Fruit fly (Drosophila melanogaster) whole organism, prepupa: ENCODE results near the gene ND-PDSW.

ENCODE experiments used
- Blimp-1 ChIP-seq: fragments of 200-800 bp; sonication (Bioruptor generic); optimal IDR thresholded peaks from 3 replicates; lab custom pipeline; 2017; ENCODE audit warnings: missing biosample characterization, missing genetic modification characterization, mild to moderate bottlenecking, moderate library complexity, missing genetic modification reagents
- CG10631 ChIP-seq: fragments of 200-800 bp; sonication (Bioruptor generic); optimal IDR thresholded peaks from 2 replicates; lab custom pipeline; 2016; ENCODE audit warnings: missing biosample characterization, missing genetic modification characterization
- CG10669 ChIP-seq: fragments of 200-800 bp; sonication (Bioruptor generic); optimal IDR thresholded peaks from 3 replicates; lab custom pipeline; 2018; ENCODE audit warnings: missing biosample characterization, mild to moderate bottlenecking, missing genetic modification characterization, moderate library complexity
- CG11294 ChIP-seq: fragments of 200-800 bp; sonication (Bioruptor generic); IDR thresholded peaks from 2 replicates; pipeline ENCODE4 v1.3.6; 2022; ENCODE audit warnings: missing biosample characterization, missing genetic modification characterization
- CG11762 ChIP-seq: fragments of 200-800 bp; sonication (Bioruptor generic); optimal IDR thresholded peaks from 3 replicates; lab custom pipeline; 2016; ENCODE audit warnings: missing biosample characterization, missing genetic modification characterization; ENCODE audit not compliant: insufficient read depth
- CG11902 ChIP-seq: fragments of 200-800 bp; sonication (Bioruptor generic); optimal IDR thresholded peaks from 3 replicates; lab custom pipeline; 2016; ENCODE audit warnings: missing biosample characterization, missing genetic modification characterization
- CG15336 ChIP-seq: fragments of 200-800 bp; sonication (Bioruptor generic); IDR thresholded peaks from 2 replicates; pipeline ENCODE4 v1.3.6; 2022; ENCODE audit warnings: missing biosample characterization, missing genetic modification characterization
- CG1621 ChIP-seq: fragments of 200-800 bp; sonication (Bioruptor generic); optimal IDR thresholded peaks from 3 replicates; lab custom pipeline; 2018; ENCODE audit warnings: missing biosample characterization, mild to moderate bottlenecking, missing genetic modification characterization
- CG16779 ChIP-seq: fragments of 200-800 bp; sonication (Bioruptor generic); optimal IDR thresholded peaks from 3 replicates; lab custom pipeline; 2017; ENCODE audit warnings: missing biosample characterization, mild to moderate bottlenecking, missing genetic modification characterization
- CG3032 ChIP-seq: fragments of 200-800 bp; optimal IDR thresholded peaks from 2 replicates; lab custom pipeline; 2019; ENCODE audit warnings: missing biosample characterization, mild to moderate bottlenecking, missing genetic modification characterization, moderate library complexity
- CG31627 ChIP-seq: fragments of 200-800 bp; sonication (Bioruptor generic); optimal IDR thresholded peaks from 3 replicates; lab custom pipeline; 2016; ENCODE audit warnings: missing biosample characterization, missing genetic modification characterization
- CG32006 ChIP-seq: fragments of 200-800 bp; sonication (Bioruptor generic); optimal IDR thresholded peaks from 3 replicates; lab custom pipeline; 2017; ENCODE audit warnings: missing biosample characterization, mild to moderate bottlenecking, missing genetic modification characterization
- CG34406 ChIP-seq: fragments of 200-800 bp; sonication (Bioruptor generic); optimal IDR thresholded peaks from 3 replicates; lab custom pipeline; 2016; ENCODE audit warnings: missing biosample characterization, missing genetic modification characterization
- CG3919 ChIP-seq: fragments of 200-800 bp; sonication (Bioruptor generic); optimal IDR thresholded peaks from 3 replicates; lab custom pipeline; 2016; ENCODE audit warnings: missing biosample characterization, missing genetic modification characterization
- CG4318 ChIP-seq: fragments of 200-800 bp; sonication (Bioruptor generic); optimal IDR thresholded peaks from 3 replicates; lab custom pipeline; 2017; ENCODE audit warnings: missing biosample characterization, mild to moderate bottlenecking, missing genetic modification characterization
- CG6163 ChIP-seq: fragments of 200-800 bp; sonication (Bioruptor generic); IDR thresholded peaks from 3 replicates; pipeline ENCODE4 v1.3.6; 2022; ENCODE audit warnings: missing biosample characterization, missing genetic modification characterization
- CG6276 ChIP-seq: fragments of 200-800 bp; sonication (Bioruptor generic); optimal IDR thresholded peaks from 2 replicates; lab custom pipeline; 2017; ENCODE audit warnings: missing biosample characterization, mild to moderate bottlenecking, missing genetic modification characterization
- CG6792 ChIP-seq: fragments of 200-800 bp; sonication (Bioruptor generic); optimal IDR thresholded peaks from 3 replicates; lab custom pipeline; 2016; ENCODE audit warnings: missing biosample characterization, missing genetic modification characterization
- CG6808 ChIP-seq: fragments of 200-800 bp; sonication (Bioruptor generic); optimal IDR thresholded peaks from 3 replicates; lab custom pipeline; 2017; ENCODE audit warnings: missing biosample characterization, missing genetic modification characterization, mild to moderate bottlenecking, moderate library complexity, missing genetic modification reagents
- CG6854 ChIP-seq: fragments of 200-800 bp; sonication (Bioruptor generic); optimal IDR thresholded peaks from 2 replicates; lab custom pipeline; 2017; ENCODE audit warnings: missing biosample characterization, mild to moderate bottlenecking, missing genetic modification characterization
- CG7368 ChIP-seq: fragments of 200-800 bp; sonication (Bioruptor generic); optimal IDR thresholded peaks from 3 replicates; lab custom pipeline; 2016; ENCODE audit warnings: missing biosample characterization, missing genetic modification characterization
- CG8319 ChIP-seq: fragments of 200-800 bp; sonication (Bioruptor generic); optimal IDR thresholded peaks from 3 replicates; lab custom pipeline; 2016; ENCODE audit warnings: missing biosample characterization, missing genetic modification characterization
- CG8632 ChIP-seq: fragments of 200-800 bp; sonication (Bioruptor generic); optimal IDR thresholded peaks from 3 replicates; lab custom pipeline; 2016; ENCODE audit warnings: missing biosample characterization, missing genetic modification characterization
- CG9139 ChIP-seq: fragments of 200-800 bp; sonication (Bioruptor generic); optimal IDR thresholded peaks from 3 replicates; lab custom pipeline; 2017; ENCODE audit warnings: missing biosample characterization, mild to moderate bottlenecking, missing genetic modification characterization
- Eip75B ChIP-seq: fragments of 200-800 bp; sonication (Bioruptor generic); optimal IDR thresholded peaks from 3 replicates; lab custom pipeline; 2016; ENCODE audit warnings: missing biosample characterization, missing genetic modification characterization
- Eip78C ChIP-seq: fragments of 200-800 bp; sonication (Bioruptor generic); peaks from one replicate; lab custom pipeline; 2016; ENCODE audit warnings: missing biosample characterization, missing genetic modification characterization
- Eip93F ChIP-seq: fragments of 200-800 bp; sonication (Bioruptor generic); optimal IDR thresholded peaks from 2 replicates; lab custom pipeline; 2016; ENCODE audit warnings: missing biosample characterization, mild to moderate bottlenecking, missing genetic modification characterization
- Ets21C ChIP-seq: fragments of 200-800 bp; sonication (Bioruptor generic); optimal IDR thresholded peaks from 3 replicates; lab custom pipeline; 2016; ENCODE audit warnings: missing biosample characterization, missing genetic modification characterization
- Ets96B ChIP-seq: fragments of 200-800 bp; optimal IDR thresholded peaks from 2 replicates; lab custom pipeline; 2019; ENCODE audit warnings: missing biosample characterization, mild to moderate bottlenecking, missing genetic modification characterization, moderate library complexity
- Gug ChIP-seq: fragments of 200-800 bp; sonication (Bioruptor generic); IDR thresholded peaks from 2 replicates; pipeline ENCODE4 v1.3.6; 2022; ENCODE audit warnings: missing biosample characterization, missing genetic modification characterization
- Hr38 ChIP-seq: sonication (Bioruptor generic); optimal IDR thresholded peaks from 2 replicates; lab custom pipeline; 2016; ENCODE audit warnings: missing biosample characterization, missing genetic modification characterization
- Hr4 ChIP-seq: fragments of 200-800 bp; sonication (Bioruptor generic); optimal IDR thresholded peaks from 3 replicates; lab custom pipeline; 2016; ENCODE audit warnings: missing biosample characterization, missing genetic modification characterization
- Lpt ChIP-seq: fragments of 200-800 bp; sonication (Bioruptor generic); optimal IDR thresholded peaks from 3 replicates; lab custom pipeline; 2016; ENCODE audit warnings: missing biosample characterization, missing genetic modification characterization
- Met ChIP-seq: fragments of 200-800 bp; sonication (Bioruptor generic); optimal IDR thresholded peaks from 3 replicates; lab custom pipeline; 2016; ENCODE audit warnings: missing biosample characterization, missing genetic modification characterization
- Smox ChIP-seq: fragments of 200-800 bp; sonication (Bioruptor generic); optimal IDR thresholded peaks from 3 replicates; lab custom pipeline; 2016; ENCODE audit warnings: missing biosample characterization, missing genetic modification characterization
- Sox102F ChIP-seq: fragments of 200-800 bp; sonication (Bioruptor generic); optimal IDR thresholded peaks from 2 replicates; lab custom pipeline; 2016; ENCODE audit warnings: missing biosample characterization, mild to moderate bottlenecking, missing genetic modification characterization
- Sox14 ChIP-seq: fragments of 200-800 bp; sonication (Bioruptor generic); optimal IDR thresholded peaks from 3 replicates; lab custom pipeline; 2016; ENCODE audit warnings: missing biosample characterization, missing genetic modification characterization
- Sox15 ChIP-seq: fragments of 200-800 bp; sonication (Bioruptor generic); optimal IDR thresholded peaks from 3 replicates; lab custom pipeline; 2016; ENCODE audit warnings: missing biosample characterization, missing genetic modification characterization
- achi ChIP-seq: fragments of 200-800 bp; sonication (Bioruptor generic); optimal IDR thresholded peaks from 3 replicates; lab custom pipeline; 2016; ENCODE audit warnings: missing biosample characterization, missing genetic modification characterization
- acj6 ChIP-seq: fragments of 200-800 bp; sonication (Bioruptor generic); optimal IDR thresholded peaks from 3 replicates; lab custom pipeline; 2016; ENCODE audit warnings: missing biosample characterization, missing genetic modification characterization
- cyc ChIP-seq: fragments of 200-800 bp; sonication (Bioruptor generic); optimal IDR thresholded peaks from 3 replicates; lab custom pipeline; 2016; ENCODE audit warnings: missing biosample characterization, missing genetic modification characterization
- dac ChIP-seq: fragments of 200-800 bp; sonication (Bioruptor generic); optimal IDR thresholded peaks from 2 replicates; lab custom pipeline; 2017; ENCODE audit warnings: missing biosample characterization, mild to moderate bottlenecking, missing genetic modification characterization
- eg ChIP-seq: fragments of 200-800 bp; sonication (Bioruptor generic); IDR thresholded peaks from 3 replicates; pipeline ENCODE4 v1.3.6; 2022; ENCODE audit warnings: missing biosample characterization, missing genetic modification characterization
- esn ChIP-seq: fragments of 200-800 bp; sonication (Bioruptor generic); optimal IDR thresholded peaks from 2 replicates; lab custom pipeline; 2016; ENCODE audit warnings: missing biosample characterization, mild to moderate bottlenecking, missing genetic modification characterization, moderate library complexity
- fd59A ChIP-seq: fragments of 200-800 bp; sonication (Bioruptor generic); optimal IDR thresholded peaks from 2 replicates; lab custom pipeline; 2017; ENCODE audit warnings: missing biosample characterization, mild to moderate bottlenecking, missing genetic modification characterization, missing genetic modification reagents
- fd85E ChIP-seq: fragments of 200-800 bp; sonication (Bioruptor generic); optimal IDR thresholded peaks from 3 replicates; lab custom pipeline; 2016; ENCODE audit warnings: missing biosample characterization, missing genetic modification characterization
- fkh ChIP-seq: fragments of 200-800 bp; sonication (Bioruptor generic); optimal IDR thresholded peaks from 3 replicates; lab custom pipeline; 2017; ENCODE audit warnings: missing biosample characterization, mild to moderate bottlenecking, missing genetic modification characterization, moderate library complexity
- lz ChIP-seq: fragments of 200-800 bp; sonication (Bioruptor generic); optimal IDR thresholded peaks from 3 replicates; lab custom pipeline; 2016; ENCODE audit warnings: missing biosample characterization, missing genetic modification characterization
- net ChIP-seq: fragments of 200-800 bp; sonication (Bioruptor generic); optimal IDR thresholded peaks from 3 replicates; lab custom pipeline; 2016; ENCODE audit warnings: missing biosample characterization, missing genetic modification characterization
- pdm3 ChIP-seq: fragments of 200-800 bp; sonication (Bioruptor generic); optimal IDR thresholded peaks from 3 replicates; lab custom pipeline; 2016; ENCODE audit warnings: missing biosample characterization, missing genetic modification characterization
- salr ChIP-seq, 2 experiments: fragments of 200-800 bp; sonication (Bioruptor generic); optimal IDR thresholded peaks; 3 replicates each; lab custom pipeline; 2016 to 2018; ENCODE audit warnings: missing biosample characterization in 2 of 2, missing genetic modification characterization in 2 of 2, mild to moderate bottlenecking in 1 of 2
- ss ChIP-seq, 2 experiments: fragments of 200-800 bp; sonication (Bioruptor generic); optimal IDR thresholded peaks; 2 replicates in 1 of 2; 3 replicates in 1 of 2; lab custom pipeline; 2017 to 2018; ENCODE audit warnings: mild to moderate bottlenecking in 2 of 2, missing biosample characterization in 2 of 2, missing genetic modification characterization in 2 of 2, moderate library complexity in 1 of 2
- svp ChIP-seq: fragments of 200-800 bp; sonication (Bioruptor generic); peaks from one replicate; lab custom pipeline; 2016; ENCODE audit warnings: missing biosample characterization, missing genetic modification characterization
- vri ChIP-seq: fragments of 200-800 bp; sonication (Bioruptor generic); optimal IDR thresholded peaks from 3 replicates; lab custom pipeline; 2016; ENCODE audit warnings: missing biosample characterization, mild to moderate bottlenecking, missing genetic modification characterization

The ND-PDSW gene

dm6 chr2L:3472242-3472641, 6.3 kb downstream of the ND-PDSW start, which contains the start of gene Pgant4:
TSS of gene Pgant4 (plus strand) at chr2L:3472603.
- TF ChIP-seq Ets96B (tag; lab: Kevin White, UChicago) (no peak), ss (GFP tag; optimal IDR thresholded peaks at IDR 0.05; lab: Kevin White, UChicago) (no peak), Hr38 (no peak), Gug (GFP tag; lab: Robert Waterston, UW) (no peak), fd85E (no peak), Blimp-1 (GFP tag; lab: Kevin White, UChicago) (no peak), salr (GFP tag; optimal IDR thresholded peaks at IDR 0.05; lab: Kevin White, UChicago) (peak in 1 of 2 experiments; percentile 2), achi (no peak), Lpt (GFP tag; lab: Kevin White, UChicago) (no peak), CG6854 (no peak), CG6792 (GFP tag; lab: Kevin White, UChicago) (peak; percentile 13), svp (GFP tag; lab: Kevin White, UChicago) (no peak), Met (GFP tag; lab: Kevin White, UChicago) (no peak), cyc (GFP tag; lab: Kevin White, UChicago) (peak; percentile 63), CG15336 (GFP tag; lab: Robert Waterston, UW) (no peak), CG6276 (no peak), CG10631 (GFP tag; lab: Kevin White, UChicago) (no peak), esn (GFP tag; lab: Kevin White, UChicago) (peak; percentile 57), CG11294 (GFP tag; lab: Robert Waterston, UW) (no peak), CG3032 (tag; lab: Kevin White, UChicago) (peak; percentile 2), dac (GFP tag; lab: Kevin White, UChicago) (no peak), Hr4 (no peak), CG31627 (GFP tag; lab: Kevin White, UChicago) (peak; percentile 58), CG6163 (GFP tag; lab: Robert Waterston, UW) (no peak), CG8319 (GFP tag; lab: Kevin White, UChicago) (no peak), Eip78C (GFP tag; lab: Kevin White, UChicago) (no peak), CG11902 (no peak), fkh (GFP tag; lab: Kevin White, UChicago) (no peak), Eip75B (GFP tag; lab: Kevin White, UChicago) (no peak), Ets21C (GFP tag; lab: Kevin White, UChicago) (no peak), CG3919 (GFP tag; lab: Kevin White, UChicago) (no peak), net (GFP tag; lab: Kevin White, UChicago) (no peak), CG32006 (GFP tag; lab: Kevin White, UChicago) (no peak), CG1621 (no peak), CG8632 (GFP tag; lab: Kevin White, UChicago) (no peak), CG9139 (no peak), Eip93F (GFP tag; lab: Kevin White, UChicago) (no peak), CG34406 (GFP tag; lab: Kevin White, UChicago) (no peak), acj6 (GFP tag; lab: Kevin White, UChicago) (no peak), Sox15 (GFP tag; lab: Kevin White, UChicago) (no peak), Smox (GFP tag; lab: Kevin White, UChicago) (no peak), CG4318 (GFP tag; lab: Kevin White, UChicago) (no peak), CG10669 (GFP tag; lab: Kevin White, UChicago) (no peak), CG7368 (GFP tag; lab: Kevin White, UChicago) (no peak), fd59A (GFP tag; lab: Kevin White, UChicago) (no peak), eg (no peak), Sox102F (GFP tag; lab: Kevin White, UChicago) (no peak), vri (no peak), CG6808 (GFP tag; lab: Kevin White, UChicago) (no peak), pdm3 (GFP tag; lab: Kevin White, UChicago) (no peak), Sox14 (GFP tag; lab: Kevin White, UChicago) (no peak), lz (GFP tag; lab: Kevin White, UChicago) (peak; percentile 60), CG11762 (GFP tag; lab: Kevin White, UChicago) (no peak), CG16779 (no peak)
